Worm (Caenorhabditis elegans): Measurements from ENCODE around the gene F40G9.19.

ce11 chrIII:146369-146768, 27.2 kb upstream of the F40G9.19 start, which contains the start of gene fbxb-84:
- TF ChIP-seq nhr-77 (tag; optimal IDR thresholded peaks at IDR 0.05) (no peak), ama-1 (optimal IDR thresholded peaks at IDR 0.05) (no peak), egl-27 (tag; optimal IDR thresholded peaks at IDR 0.05) (no peak), nhr-237 (tag; optimal IDR thresholded peaks at IDR 0.05) (no peak), mep-1 (tag; optimal IDR thresholded peaks at IDR 0.05) (no peak)
